Worm (Caenorhabditis elegans) whole organism, midembryonic: Measurements from ENCODE around the gene hpd-1.

Source experiments
- T22C8.4 ChIP-seq: fragments of 200-800 bp; sonication (Bioruptor generic); IDR thresholded peaks from 2 replicates; pipeline ENCODE4 v1.3.6; 2022; ENCODE audit warnings: missing genetic modification characterization, missing compliant biosample characterization
- cog-1 ChIP-seq: sonication (generic microtip); optimal IDR thresholded peaks from 2 replicates; lab custom pipeline; 2016; ENCODE audit warnings: missing genetic modification characterization, missing compliant biosample characterization
- flt-1 ChIP-seq: fragments of 200-800 bp; sonication (Bioruptor generic); IDR thresholded peaks from 2 replicates; pipeline ENCODE4 v1.3.6; 2022; ENCODE audit warnings: missing genetic modification characterization, missing compliant biosample characterization
- klf-2 ChIP-seq: fragments of 200-800 bp; sonication (Bioruptor generic); conservative IDR thresholded peaks from 2 replicates; pipeline ENCODE4 v1.3.6; 2022; ENCODE audit warnings: missing genetic modification reagents, missing genetic modification characterization, missing compliant biosample characterization
- med-1 ChIP-seq: sonication (generic microtip); optimal IDR thresholded peaks from 2 replicates; lab custom pipeline; 2017; ENCODE audit warnings: missing genetic modification characterization, mild to moderate bottlenecking, missing compliant biosample characterization, antibody characterized with exemption, missing genetic modification reagents; ENCODE audit not compliant: insufficient read depth
- ref-1 ChIP-seq: fragments of 200-800 bp; sonication (Bioruptor generic); conservative IDR thresholded peaks from 2 replicates; pipeline ENCODE4 v1.3.6; 2022; ENCODE audit warnings: missing genetic modification reagents, missing genetic modification characterization, missing compliant biosample characterization
- tab-1 ChIP-seq: fragments of 200-800 bp; sonication (Bioruptor generic); IDR thresholded peaks from 2 replicates; pipeline ENCODE4 v1.3.6; 2022; ENCODE audit warnings: missing genetic modification characterization, missing compliant biosample characterization
- ztf-23 ChIP-seq: fragments of 200-800 bp; sonication (Bioruptor generic); IDR thresholded peaks from 2 replicates; pipeline ENCODE4 v1.3.6; 2022; ENCODE audit warnings: missing genetic modification reagents, missing genetic modification characterization, missing compliant biosample characterization
- ztf-29 ChIP-seq: fragments of 200-800 bp; sonication (Bioruptor generic); IDR thresholded peaks from 2 replicates; pipeline ENCODE4 v1.3.6; 2022; ENCODE audit warnings: missing genetic modification reagents, missing genetic modification characterization, missing compliant biosample characterization

The hpd-1 gene

DNA sequence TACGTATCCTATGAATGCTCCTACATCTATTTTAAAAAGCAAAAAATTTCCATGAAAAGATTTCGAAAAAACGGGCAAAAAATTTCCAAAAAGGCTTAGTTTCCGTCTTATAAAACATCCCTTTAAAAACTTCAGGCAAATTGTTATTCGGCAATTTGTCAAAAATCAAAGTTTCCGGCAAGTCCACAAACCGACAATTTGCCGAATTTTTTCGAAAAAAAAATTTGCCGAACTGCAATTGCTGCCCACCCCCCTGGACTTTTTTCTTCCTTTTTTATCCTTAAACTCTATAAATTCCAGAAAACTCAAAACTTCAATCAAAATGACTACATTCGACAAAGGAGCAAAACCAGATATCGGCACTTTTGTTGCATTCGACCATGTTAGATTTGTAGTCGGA, at the start of gene hpd-1:
Gene hpd-1 (plus strand): TSS at position 301 of the 400 bp plus-strand sequence.
- TF ChIP-seq cog-1 (tag; lab: Kevin White, UChicago) (no peak), flt-1 (no peak), T22C8.4 (GFP tag; lab: Robert Waterston, UW) (no peak), ref-1 (GFP tag; lab: Robert Waterston, UW) (no peak), ztf-29 (GFP tag; lab: Robert Waterston, UW) (no peak), tab-1 (GFP tag; lab: Robert Waterston, UW) (no peak), klf-2 (GFP tag; lab: Robert Waterston, UW) (no peak), ztf-23 (GFP tag; lab: Robert Waterston, UW) (no peak), med-1 (GFP tag; lab: Kevin White, UChicago) (no peak)

DNA sequence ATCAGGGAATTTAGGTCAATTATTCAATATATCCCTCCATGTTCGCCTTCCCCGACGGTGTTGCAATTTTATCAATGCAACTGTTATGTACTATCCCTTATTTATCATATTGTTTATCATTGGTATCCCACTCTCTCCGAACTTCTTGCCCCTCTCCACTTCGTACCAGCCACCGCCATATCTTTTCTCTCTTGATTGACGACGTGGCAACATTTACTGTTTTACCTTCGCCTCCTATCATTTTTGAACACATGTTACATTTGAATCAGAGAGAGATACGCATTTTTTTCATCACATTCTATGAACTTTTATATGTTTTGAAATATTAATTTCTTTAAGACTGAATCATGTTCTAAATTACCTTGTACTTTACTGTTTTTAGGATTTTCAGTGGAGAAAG, 48.9 kb upstream of the hpd-1 start:
- no peak for TF ChIP-seq ztf-23 (GFP tag; lab: Robert Waterston, UW)
- TF ChIP-seq tab-1 (GFP tag; lab: Robert Waterston, UW), result no peak
- TF ChIP-seq med-1 (GFP tag; lab: Kevin White, UChicago), result no peak
- TF ChIP-seq cog-1 (tag; lab: Kevin White, UChicago), result no peak
- no peak for TF ChIP-seq T22C8.4 (GFP tag; lab: Robert Waterston, UW)
- no peak for TF ChIP-seq ref-1 (GFP tag; lab: Robert Waterston, UW)
- TF ChIP-seq klf-2 (GFP tag; lab: Robert Waterston, UW), result no peak
- no peak for TF ChIP-seq flt-1
- no peak for TF ChIP-seq ztf-29 (GFP tag; lab: Robert Waterston, UW)

DNA sequence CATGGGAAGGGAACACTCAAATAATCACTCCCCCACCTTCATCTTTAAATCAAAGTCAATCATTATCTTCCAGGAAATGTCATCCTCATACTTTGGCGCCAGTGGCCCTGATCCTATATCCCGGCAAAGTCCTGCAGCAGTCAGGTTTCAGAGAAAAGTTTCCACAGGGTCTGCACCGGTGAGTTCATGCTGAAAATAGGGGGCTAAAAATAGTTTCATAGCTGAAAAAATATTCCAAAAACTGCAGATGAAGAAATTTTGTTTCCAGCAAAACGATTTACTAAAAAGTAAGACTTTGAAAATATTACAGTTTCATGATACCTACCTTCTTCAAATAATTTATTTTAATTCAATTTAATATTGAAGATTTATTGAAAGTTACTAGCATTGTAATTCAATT, 47.3 kb upstream of the hpd-1 start, which contains the start of gene ptr-25:
Gene ptr-25 (plus strand): TSS at position 73 of the 400 bp plus-strand sequence.
- no peak for TF ChIP-seq T22C8.4 (GFP tag; lab: Robert Waterston, UW)
- no peak for TF ChIP-seq flt-1
- TF ChIP-seq ztf-29 (GFP tag; lab: Robert Waterston, UW), result no peak
- TF ChIP-seq klf-2 (GFP tag; lab: Robert Waterston, UW), result no peak
- no peak for TF ChIP-seq med-1 (GFP tag; lab: Kevin White, UChicago)
- TF ChIP-seq cog-1 (tag; lab: Kevin White, UChicago), result no peak
- no peak for TF ChIP-seq ztf-23 (GFP tag; lab: Robert Waterston, UW)
- no peak for TF ChIP-seq ref-1 (GFP tag; lab: Robert Waterston, UW)
- no peak for TF ChIP-seq tab-1 (GFP tag; lab: Robert Waterston, UW)

DNA sequence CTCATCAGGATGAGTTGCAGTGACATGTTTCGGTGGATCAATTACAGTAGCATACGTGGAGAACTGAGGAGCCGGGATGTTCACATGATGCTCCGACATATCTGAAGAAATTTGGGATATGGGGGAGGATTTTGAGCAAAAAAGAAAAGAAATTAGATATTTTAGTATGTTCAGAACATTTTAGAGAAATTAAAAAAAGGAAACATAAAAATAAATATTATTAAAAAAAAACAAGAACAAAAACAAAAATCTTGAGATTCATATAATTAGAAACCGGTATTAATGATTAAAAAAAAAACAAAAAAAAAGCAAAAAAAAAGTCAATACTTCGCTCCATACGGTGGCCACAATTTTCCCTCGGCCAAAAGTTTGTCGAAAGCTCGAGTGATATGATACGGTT, 31.6 kb upstream of the hpd-1 start, which contains the start of gene rab-33:
Gene rab-33 (minus strand): TSS at position 101 of the 400 bp plus-strand sequence.
- no peak for TF ChIP-seq cog-1 (tag; lab: Kevin White, UChicago)
- TF ChIP-seq ref-1 (GFP tag; lab: Robert Waterston, UW), result no peak
- TF ChIP-seq med-1 (GFP tag; lab: Kevin White, UChicago), result no peak
- no peak for TF ChIP-seq ztf-23 (GFP tag; lab: Robert Waterston, UW)
- no peak for TF ChIP-seq tab-1 (GFP tag; lab: Robert Waterston, UW)
- TF ChIP-seq ztf-29 (GFP tag; lab: Robert Waterston, UW), result no peak
- TF ChIP-seq T22C8.4 (GFP tag; lab: Robert Waterston, UW), result no peak
- no peak for TF ChIP-seq flt-1
- no peak for TF ChIP-seq klf-2 (GFP tag; lab: Robert Waterston, UW)

DNA sequence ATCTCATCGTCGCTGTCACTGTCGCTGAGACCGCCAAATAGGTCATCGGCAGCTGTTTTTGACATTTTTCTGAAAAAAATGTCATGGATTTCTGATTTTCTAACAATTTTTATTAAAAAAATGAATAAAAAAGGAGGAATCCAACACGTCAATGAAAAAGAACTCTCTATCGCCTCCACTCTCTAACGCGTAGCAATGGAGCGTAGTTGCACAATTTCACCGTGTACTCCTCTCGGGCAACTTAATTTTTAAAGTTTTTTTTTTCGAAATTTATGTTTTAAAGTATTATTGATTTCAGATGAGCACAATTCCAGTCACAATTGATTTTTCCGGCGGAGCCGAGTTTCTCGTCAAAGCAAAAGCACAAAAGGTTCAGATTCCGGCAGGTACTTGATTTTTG, 30.1 kb upstream of the hpd-1 start, which contains the start of the genes taf-11.3 and urm-1:
Gene taf-11.3 (minus strand): TSS at position 69 of the 400 bp plus-strand sequence.
Gene urm-1 (plus strand): TSS at position 299 of the 400 bp plus-strand sequence.
- no peak for TF ChIP-seq cog-1 (tag; lab: Kevin White, UChicago)
- no peak for TF ChIP-seq ztf-23 (GFP tag; lab: Robert Waterston, UW)
- TF ChIP-seq med-1 (GFP tag; lab: Kevin White, UChicago), result no peak
- no peak for TF ChIP-seq ztf-29 (GFP tag; lab: Robert Waterston, UW)
- TF ChIP-seq T22C8.4 (GFP tag; lab: Robert Waterston, UW), result no peak
- no peak for TF ChIP-seq ref-1 (GFP tag; lab: Robert Waterston, UW)
- no peak for TF ChIP-seq flt-1
- TF ChIP-seq tab-1 (GFP tag; lab: Robert Waterston, UW), result no peak

DNA sequence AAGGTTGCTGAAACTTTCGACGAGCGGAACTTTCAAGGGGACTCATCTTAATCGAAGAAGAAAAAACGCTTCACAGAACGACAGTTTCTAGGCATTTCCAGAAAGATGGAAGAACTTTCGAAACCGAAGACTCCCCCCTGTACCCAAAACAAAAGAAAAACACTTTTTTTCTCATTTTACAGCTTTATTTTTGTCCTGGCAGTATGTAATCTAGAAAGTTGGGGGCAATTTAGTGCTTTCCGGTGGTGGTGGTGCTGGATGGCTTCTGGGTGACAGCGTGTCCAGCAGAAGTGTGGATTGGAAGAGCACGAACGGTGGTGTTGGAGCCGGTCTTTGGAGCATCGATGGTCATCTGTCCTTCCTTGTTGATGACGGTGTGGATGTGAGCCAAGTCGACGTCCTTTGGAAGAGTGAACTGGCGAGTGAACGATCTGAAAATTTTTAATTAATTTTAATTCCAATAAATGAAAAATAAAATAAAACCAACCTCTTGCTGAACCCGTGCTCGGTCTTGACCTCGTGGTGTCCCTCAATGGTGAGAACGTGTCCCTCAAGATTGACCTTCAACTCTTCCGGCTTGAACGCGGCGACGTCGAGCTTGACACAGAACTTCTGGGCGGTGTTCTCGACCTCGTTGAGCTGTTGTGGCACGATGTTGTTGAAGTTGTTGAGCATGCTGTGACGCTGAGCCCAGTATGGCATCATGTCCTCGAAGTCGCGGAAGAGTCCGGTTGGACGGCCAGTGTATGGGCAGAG, 29.2 kb upstream of the hpd-1 start:
- no peak for TF ChIP-seq ztf-23 (GFP tag; lab: Robert Waterston, UW)
- TF ChIP-seq flt-1, result no peak

DNA sequence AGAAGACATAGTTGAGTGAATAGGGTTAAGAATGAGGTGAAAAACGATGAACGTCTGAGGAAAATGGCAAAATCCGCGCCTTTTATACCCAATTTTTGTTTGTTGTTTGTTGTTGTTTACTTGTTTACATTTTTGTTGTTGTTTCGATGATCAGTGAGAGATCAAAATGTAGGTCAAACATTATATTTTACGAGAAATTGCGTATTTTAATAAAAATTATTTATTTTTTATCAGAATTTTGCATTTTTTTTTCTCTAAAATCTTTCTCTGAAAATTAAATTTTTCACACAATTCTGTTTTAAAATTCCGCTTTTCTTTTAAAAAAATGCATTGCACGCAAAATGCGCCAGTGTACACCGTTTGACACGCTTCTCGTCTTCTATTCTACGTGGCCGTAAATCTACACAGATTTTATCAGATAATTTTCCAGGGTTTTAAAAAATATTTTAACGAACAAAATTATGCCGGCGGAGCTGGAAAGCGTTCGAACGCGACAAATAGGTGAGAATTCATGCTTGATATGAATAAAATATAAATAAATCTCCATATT, 28.6 kb upstream of the hpd-1 start, which contains the start of the genes sip-1 and sly-1:
Gene sip-1 (minus strand): TSS at position 103 of the 550 bp plus-strand sequence.
Gene sly-1 (plus strand): TSS at position 360 of the 550 bp plus-strand sequence.
- no peak for TF ChIP-seq ztf-23 (GFP tag; lab: Robert Waterston, UW)
- no peak for TF ChIP-seq tab-1 (GFP tag; lab: Robert Waterston, UW)
- no peak for TF ChIP-seq ztf-29 (GFP tag; lab: Robert Waterston, UW)
- no peak for TF ChIP-seq ref-1 (GFP tag; lab: Robert Waterston, UW)
- no peak for TF ChIP-seq klf-2 (GFP tag; lab: Robert Waterston, UW)
- TF ChIP-seq T22C8.4 (GFP tag; lab: Robert Waterston, UW), result no peak
- TF ChIP-seq cog-1 (tag; lab: Kevin White, UChicago), result no peak
- no peak for TF ChIP-seq med-1 (GFP tag; lab: Kevin White, UChicago)
- TF ChIP-seq flt-1, result no peak

DNA sequence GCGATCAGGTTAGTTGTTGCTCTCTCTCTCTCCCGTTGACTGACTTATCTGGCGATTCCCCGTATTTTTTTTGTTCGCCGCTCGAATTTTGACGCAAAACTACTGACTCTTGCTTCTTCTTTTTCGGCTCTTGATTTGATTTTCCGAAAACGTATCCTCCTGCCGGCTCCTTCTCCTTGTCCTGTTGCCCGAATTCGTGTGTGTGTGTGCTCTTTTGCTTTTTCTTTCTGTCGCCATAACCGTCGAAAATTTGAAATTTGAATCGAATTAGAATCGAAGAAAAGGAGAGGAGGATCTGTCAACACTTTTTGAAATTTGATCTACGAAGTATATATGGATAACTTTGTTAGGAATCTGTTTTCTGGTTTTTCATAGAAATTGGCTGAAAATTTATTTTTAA, 22.8 kb upstream of the hpd-1 start:
- TF ChIP-seq T22C8.4 (GFP tag; lab: Robert Waterston, UW) (no peak), flt-1 (no peak)

DNA sequence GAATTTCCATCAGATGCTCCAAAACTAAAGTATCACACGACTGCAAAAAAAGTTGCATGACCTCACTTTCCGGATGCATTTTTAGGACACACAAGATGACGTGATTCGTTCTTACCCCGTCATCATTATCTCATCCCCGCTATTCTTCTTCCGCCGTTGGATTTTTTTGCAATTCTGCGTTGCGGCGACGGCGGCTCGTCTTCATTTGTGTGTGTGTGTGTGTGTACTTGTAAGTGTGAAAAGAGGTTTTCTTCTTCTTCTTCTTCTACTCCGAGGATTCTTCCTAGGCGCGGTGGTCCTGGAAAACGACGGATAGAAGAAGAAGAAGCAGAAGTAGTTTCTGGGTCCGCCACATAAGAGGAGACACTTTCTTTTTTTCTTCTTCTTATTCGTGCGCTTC, 19.6 kb upstream of the hpd-1 start:
- TF ChIP-seq klf-2 (GFP tag; lab: Robert Waterston, UW) (no peak), T22C8.4 (GFP tag; lab: Robert Waterston, UW) (no peak), tab-1 (GFP tag; lab: Robert Waterston, UW) (no peak), ztf-23 (GFP tag; lab: Robert Waterston, UW) (no peak), ztf-29 (GFP tag; lab: Robert Waterston, UW) (no peak)
